Worm (Caenorhabditis elegans): Measurements from ENCODE around the gene Y49F6B.12.
"Not testable (repeated sequence)": the region's sequence is repeated elsewhere in the genome, so short reads cannot be mapped to it uniquely, and the experiment has no call there.

- not testable (repeated sequence) for TF ChIP-seq pqm-1 (tag; optimal IDR thresholded peaks at IDR 0.05); ttx-3 (tag; optimal IDR thresholded peaks at IDR 0.05); dve-1 (tag; optimal IDR thresholded peaks at IDR 0.05); fkh-10 (GFP tag; optimal IDR thresholded peaks at IDR 0.05); C38D4.7 (GFP tag; optimal IDR thresholded peaks at IDR 0.05); K09A11.1 (tag; optimal IDR thresholded peaks at IDR 0.05; ENCODE audit: insufficient read depth); fkh-6 (tag; optimal IDR thresholded peaks at IDR 0.05); sox-4 (tag; optimal IDR thresholded peaks at IDR 0.05); tbx-7 (tag; optimal IDR thresholded peaks at IDR 0.05)
Observed at ce11 chrII:3449514-3449913, 22.7 kb downstream of the Y49F6B.12 start, which contains the start of gene C16C8.14.
